Worm (Caenorhabditis elegans) whole organism, L4 larva: ENCODE data around the gene cyp-13A7.

ENCODE experiments used
- D1046.2 ChIP-seq: fragments of 200-800 bp; sonication (Bioruptor generic); IDR thresholded peaks from 2 replicates; pipeline ENCODE4 v1.3.6; 2022; ENCODE audit warnings: missing genetic modification characterization, missing compliant biosample characterization
- F37D6.2 ChIP-seq: sonication (generic microtip); optimal IDR thresholded peaks from 2 replicates; lab custom pipeline; 2016; ENCODE audit warnings: mild to moderate bottlenecking, missing genetic modification characterization, missing compliant biosample characterization
- F44E2.7 ChIP-seq: fragments of 200-800 bp; sonication (Bioruptor generic); IDR thresholded peaks from 2 replicates; pipeline ENCODE4 v2.1.2; 2022; ENCODE audit warnings: missing genetic modification characterization, missing compliant biosample characterization
- F49E8.2 ChIP-seq: sonication (generic microtip); optimal IDR thresholded peaks from 2 replicates; lab custom pipeline; 2016; ENCODE audit warnings: missing compliant biosample characterization, mild to moderate bottlenecking, missing genetic modification characterization, borderline replicate concordance
- T26A8.4 ChIP-seq: fragments of 200-800 bp; sonication (Bioruptor generic); IDR thresholded peaks from 2 replicates; pipeline ENCODE4 v1.3.6; 2022; ENCODE audit warnings: missing genetic modification characterization, missing compliant biosample characterization
- Y105C5A.15 ChIP-seq: fragments of 200-800 bp; sonication (Bioruptor generic); IDR thresholded peaks from 2 replicates; pipeline ENCODE4 v1.3.6; 2022; ENCODE audit warnings: missing genetic modification characterization, missing compliant biosample characterization
- Y48G9A.11 ChIP-seq: fragments of 200-800 bp; sonication (Bioruptor generic); IDR thresholded peaks from 2 replicates; pipeline ENCODE4 v1.3.6; 2022; ENCODE audit warnings: missing genetic modification reagents, missing genetic modification characterization, missing compliant biosample characterization
- Y5F2A.4 ChIP-seq: fragments of 200-800 bp; sonication (Bioruptor generic); optimal IDR thresholded peaks from 2 replicates; lab custom pipeline; 2018; ENCODE audit warnings: mild to moderate bottlenecking, missing genetic modification characterization, missing compliant biosample characterization
- ZK337.2 ChIP-seq: fragments of 200-800 bp; sonication (Bioruptor generic); IDR thresholded peaks from 2 replicates; pipeline ENCODE4 v1.3.6; 2022; ENCODE audit warnings: missing genetic modification reagents, missing genetic modification characterization, missing compliant biosample characterization
- ZK546.5 ChIP-seq, 2 experiments: sonication (generic microtip); optimal IDR thresholded peaks; 2 replicates each; lab custom pipeline; 2017; ENCODE audit warnings: missing biosample characterization in 2 of 2, missing genetic modification characterization in 2 of 2
- aha-1 ChIP-seq: fragments of 150-350 bp; peaks from one replicate; lab custom pipeline; 2014; ENCODE audit warnings: missing biosample characterization, missing genetic modification characterization
- ama-1 ChIP-seq: fragments of 150-350 bp; optimal IDR thresholded peaks from 2 replicates; lab custom pipeline; 2014; ENCODE audit warnings: inconsistent platforms, mixed read lengths
- arid-1 ChIP-seq: fragments of 200-800 bp; sonication (Bioruptor generic); conservative IDR thresholded peaks from 2 replicates; pipeline ENCODE4 v1.3.6; 2022; ENCODE audit warnings: missing genetic modification reagents, missing genetic modification characterization, missing compliant biosample characterization
- ceh-20 ChIP-seq: fragments of 200-800 bp; sonication (Bioruptor generic); IDR thresholded peaks from 2 replicates; pipeline ENCODE4 v1.3.6; 2022; ENCODE audit warnings: missing genetic modification reagents, missing genetic modification characterization, missing compliant biosample characterization
- ceh-28 ChIP-seq: fragments of 150-350 bp; optimal IDR thresholded peaks from 2 replicates; lab custom pipeline; 2014; ENCODE audit warnings: missing biosample characterization, missing genetic modification reagents, missing genetic modification characterization
- ceh-82 ChIP-seq: sonication (generic microtip); optimal IDR thresholded peaks from 2 replicates; lab custom pipeline; 2017; ENCODE audit warnings: missing biosample characterization, missing genetic modification characterization
- cey-2 ChIP-seq: sonication (generic microtip); optimal IDR thresholded peaks from 3 replicates; lab custom pipeline; 2017; ENCODE audit warnings: missing genetic modification characterization, mild to moderate bottlenecking, missing compliant biosample characterization, antibody characterized with exemption, borderline replicate concordance; ENCODE audit not compliant: insufficient read depth
- dmd-6 ChIP-seq: fragments of 200-800 bp; sonication (Bioruptor generic); IDR thresholded peaks from 2 replicates; pipeline ENCODE4 v1.3.6; 2022; ENCODE audit warnings: missing genetic modification reagents, missing genetic modification characterization, missing compliant biosample characterization
- dmd-8 ChIP-seq: fragments of 200-800 bp; sonication (Bioruptor generic); IDR thresholded peaks from 2 replicates; pipeline ENCODE4 v1.3.6; 2022; ENCODE audit warnings: missing genetic modification characterization, missing compliant biosample characterization
- dmd-9 ChIP-seq: fragments of 200-800 bp; sonication (Bioruptor generic); IDR thresholded peaks from 2 replicates; pipeline ENCODE4 v1.3.6; 2022; ENCODE audit warnings: missing genetic modification reagents, missing genetic modification characterization, missing compliant biosample characterization
- duxl-1 ChIP-seq: sonication (generic microtip); optimal IDR thresholded peaks from 2 replicates; lab custom pipeline; 2016; ENCODE audit warnings: mild to moderate bottlenecking, missing genetic modification characterization, moderate library complexity, missing compliant biosample characterization; ENCODE audit not compliant: poor library complexity
- egl-27 ChIP-seq: sonication (generic microtip); optimal IDR thresholded peaks from 3 replicates; lab custom pipeline; 2017; ENCODE audit warnings: missing biosample characterization, missing genetic modification reagents, missing genetic modification characterization
- egl-43 ChIP-seq: fragments of 200-800 bp; sonication (Bioruptor generic); IDR thresholded peaks from 2 replicates; pipeline ENCODE4 v1.3.6; 2022; ENCODE audit warnings: missing genetic modification reagents, missing genetic modification characterization, missing compliant biosample characterization
- fkh-10 ChIP-seq: fragments of 150-350 bp; optimal IDR thresholded peaks from 2 replicates; lab custom pipeline; 2014; ENCODE audit warnings: missing biosample characterization, missing genetic modification reagents, missing genetic modification characterization
- gei-8 ChIP-seq: fragments of 200-800 bp; sonication (Bioruptor generic); optimal IDR thresholded peaks from 2 replicates; lab custom pipeline; 2018; ENCODE audit warnings: mild to moderate bottlenecking, missing genetic modification characterization, missing compliant biosample characterization
- hif-1 ChIP-seq, 2 experiments: sonication (generic microtip); optimal IDR thresholded peaks; 2 replicates each; lab custom pipeline; 2016 to 2017; ENCODE audit warnings: missing compliant biosample characterization in 2 of 2, missing genetic modification characterization in 2 of 2, missing genetic modification reagents in 2 of 2, missing genotype in 2 of 2, mild to moderate bottlenecking in 1 of 2
- jun-1 ChIP-seq: fragments of 150-350 bp; optimal IDR thresholded peaks from 2 replicates; lab custom pipeline; 2014; ENCODE audit warnings: missing biosample characterization, missing genetic modification reagents, missing genetic modification characterization
- lim-7 ChIP-seq: fragments of 200-800 bp; sonication (Bioruptor generic); IDR thresholded peaks from 2 replicates; pipeline ENCODE4 v1.3.6; 2022; ENCODE audit warnings: missing genetic modification characterization, missing compliant biosample characterization
- lin-1 ChIP-seq: fragments of 200-800 bp; sonication (Bioruptor generic); IDR thresholded peaks from 2 replicates; pipeline ENCODE4 v1.3.6; 2022; ENCODE audit warnings: missing genetic modification reagents, missing genetic modification characterization, missing compliant biosample characterization
- lin-39 ChIP-seq: fragments of 150-350 bp; optimal IDR thresholded peaks from 2 replicates; lab custom pipeline; 2014; ENCODE audit warnings: missing biosample characterization, missing genetic modification reagents, missing genetic modification characterization
- madf-5 ChIP-seq, 2 experiments: fragments of 200-800 bp; sonication (Bioruptor generic); IDR thresholded peaks; 2 replicates each; pipeline ENCODE4 v1.3.6; 2022; ENCODE audit warnings: missing compliant biosample characterization in 2 of 2, missing genetic modification characterization in 2 of 2
- madf-9 ChIP-seq: fragments of 200-800 bp; sonication (Bioruptor generic); conservative IDR thresholded peaks from 2 replicates; pipeline ENCODE4 v1.3.6; 2022; ENCODE audit warnings: missing genetic modification reagents, missing genetic modification characterization, missing compliant biosample characterization
- mdt-29 ChIP-seq: fragments of 200-800 bp; sonication (Bioruptor generic); IDR thresholded peaks from 2 replicates; pipeline ENCODE4 v1.3.6; 2022; ENCODE audit warnings: missing genetic modification reagents, missing genetic modification characterization, missing compliant biosample characterization
- mep-1 ChIP-seq: fragments of 150-350 bp; sonication (generic microtip); optimal IDR thresholded peaks from 3 replicates; lab custom pipeline; 2014; ENCODE audit warnings: missing biosample characterization, missing genetic modification characterization
- mxl-2 ChIP-seq: fragments of 200-800 bp; sonication (Bioruptor generic); conservative IDR thresholded peaks from 2 replicates; pipeline ENCODE4 v1.3.6; 2022; ENCODE audit warnings: missing genetic modification reagents, missing genetic modification characterization, missing compliant biosample characterization
- nhr-10 ChIP-seq: fragments of 150-350 bp; optimal IDR thresholded peaks from 2 replicates; lab custom pipeline; 2014; ENCODE audit warnings: missing biosample characterization, missing genetic modification characterization
- nhr-237 ChIP-seq: sonication (generic microtip); optimal IDR thresholded peaks from 2 replicates; lab custom pipeline; 2017; ENCODE audit warnings: missing biosample characterization, missing genetic modification characterization
- nhr-25 ChIP-seq: sonication (generic microtip); optimal IDR thresholded peaks from 2 replicates; lab custom pipeline; 2017; ENCODE audit warnings: missing genetic modification characterization, mild to moderate bottlenecking, missing compliant biosample characterization, antibody characterized with exemption, moderate library complexity, borderline replicate concordance; ENCODE audit not compliant: insufficient read depth
- nhr-42 ChIP-seq: fragments of 200-800 bp; sonication (Bioruptor generic); IDR thresholded peaks from 2 replicates; pipeline ENCODE4 v1.3.6; 2022; ENCODE audit warnings: missing genetic modification characterization, missing compliant biosample characterization
- nhr-6 ChIP-seq: fragments of 150-350 bp; optimal IDR thresholded peaks from 2 replicates; lab custom pipeline; 2014; ENCODE audit warnings: missing biosample characterization, missing genetic modification characterization
- nhr-76 ChIP-seq: fragments of 150-350 bp; optimal IDR thresholded peaks from 2 replicates; lab custom pipeline; 2014; ENCODE audit warnings: missing biosample characterization, missing genetic modification characterization
- pha-4 ChIP-seq, 2 experiments: fragments of 150-350 bp in 1 of 2; fragments of 200-800 bp in 1 of 2; sonication (Bioruptor generic) in 1 of 2; IDR thresholded peaks in 1 of 2; optimal IDR thresholded peaks in 1 of 2; 2 replicates each; pipeline versions ENCODE4 v1.3.6 to Lab custom; 2014 to 2022; ENCODE audit warnings: missing genetic modification characterization in 2 of 2, missing genetic modification reagents in 2 of 2, missing biosample characterization in 1 of 2, missing compliant biosample characterization in 1 of 2
- rbr-2 ChIP-seq: sonication (generic microtip); optimal IDR thresholded peaks from 2 replicates; lab custom pipeline; 2016; ENCODE audit warnings: missing genotype, missing genetic modification characterization, missing compliant biosample characterization
- set-16 ChIP-seq: fragments of 200-800 bp; sonication (Bioruptor generic); IDR thresholded peaks from 2 replicates; pipeline ENCODE4 v1.3.6; 2022; ENCODE audit warnings: missing genetic modification reagents, missing genetic modification characterization, missing compliant biosample characterization
- snpc-4 ChIP-seq: fragments of 150-350 bp; optimal IDR thresholded peaks from 2 replicates; lab custom pipeline; 2014; ENCODE audit warnings: missing biosample characterization, missing genetic modification characterization
- spr-3 ChIP-seq: fragments of 200-800 bp; sonication (Bioruptor generic); optimal IDR thresholded peaks from 2 replicates; lab custom pipeline; 2018; ENCODE audit warnings: mild to moderate bottlenecking, missing genetic modification characterization, missing compliant biosample characterization
- tra-1 ChIP-seq: fragments of 200-800 bp; sonication (Bioruptor generic); IDR thresholded peaks from 2 replicates; pipeline ENCODE4 v1.3.6; 2022; ENCODE audit warnings: missing genetic modification reagents, missing genetic modification characterization, missing compliant biosample characterization
- unc-62 ChIP-seq, 3 experiments: fragments of 150-350 bp in 1 of 3; sonication (generic microtip); optimal IDR thresholded peaks in 2 of 3; peaks in 1 of 3; 1 replicate in 1 of 3; 2 replicates in 2 of 3; lab custom pipeline; 2014 to 2017; ENCODE audit warnings: missing biosample characterization in 3 of 3, missing genetic modification characterization in 3 of 3, missing genetic modification reagents in 3 of 3, missing genotype in 1 of 3
- zag-1 ChIP-seq: fragments of 150-350 bp; optimal IDR thresholded peaks from 2 replicates; lab custom pipeline; 2014; ENCODE audit warnings: missing biosample characterization, missing genetic modification characterization
- zfp-2 ChIP-seq: sonication (generic microtip); optimal IDR thresholded peaks from 2 replicates; lab custom pipeline; 2016; ENCODE audit warnings: mild to moderate bottlenecking, missing genetic modification characterization, missing compliant biosample characterization
- ztf-11 ChIP-seq: fragments of 150-350 bp; optimal IDR thresholded peaks from 2 replicates; lab custom pipeline; 2014; ENCODE audit warnings: missing biosample characterization, missing genetic modification characterization

Gene cyp-13A7

ce11 chrII:9791185-9791584, 12.2 kb upstream of the cyp-13A7 start (continued):
- TF ChIP-seq spr-3 (GFP tag; lab: Kevin White, UChicago) (no peak), nhr-42 (GFP tag; lab: Robert Waterston, UW) (no peak), tra-1 (GFP tag; lab: Robert Waterston, UW) (0 out of 2 replicates have a peak, but pooled peaks have one; percentile 53), mep-1 (tag; lab: Kevin White, UChicago) (peak; percentile 2), nhr-237 (tag; lab: Kevin White, UChicago) (no peak), nhr-25 (tag; lab: Kevin White, UChicago) (no peak), dmd-8 (GFP tag; lab: Robert Waterston, UW) (no peak), lin-39 (tag; lab: Kevin White, UChicago) (no peak), snpc-4 (tag; lab: Kevin White, UChicago) (no peak), hif-1 (tag; optimal IDR thresholded peaks at IDR 0.05; lab: Kevin White, UChicago) (no peak), unc-62 (GFP tag; optimal IDR thresholded peaks at IDR 0.05 in 1 of 2; lab: Kevin White, UChicago) (peak in 1 of 2 experiments; percentile 98), unc-62 (tag; optimal IDR thresholded peaks at IDR 0.05; lab: Kevin White, UChicago) (no peak), T26A8.4 (GFP tag; lab: Robert Waterston, UW) (no peak), F37D6.2 (tag; lab: Kevin White, UChicago) (no peak), gei-8 (no peak), zag-1 (no peak), lim-7 (GFP tag; lab: Robert Waterston, UW) (no peak), rbr-2 (tag; lab: Kevin White, UChicago) (no peak), pha-4 (GFP tag; IDR thresholded peaks at IDR 0.05; lab: Robert Waterston, UW) (no peak), pha-4 (tag; optimal IDR thresholded peaks at IDR 0.05; lab: Kevin White, UChicago) (no peak), nhr-6 (tag; lab: Kevin White, UChicago) (no peak), ceh-20 (GFP tag; lab: Robert Waterston, UW) (no peak), mdt-29 (GFP tag; lab: Robert Waterston, UW) (no peak), ceh-82 (tag; lab: Kevin White, UChicago) (no peak), zfp-2 (tag; lab: Kevin White, UChicago) (no peak), fkh-10 (GFP tag; lab: Kevin White, UChicago) (no peak), Y48G9A.11 (GFP tag; lab: Robert Waterston, UW) (no peak), F44E2.7 (GFP tag; lab: Robert Waterston, UW) (no peak), egl-27 (tag; lab: Kevin White, UChicago) (no peak), ZK337.2 (GFP tag; lab: Robert Waterston, UW) (no peak), D1046.2 (GFP tag; lab: Robert Waterston, UW) (no peak), ceh-28 (no peak), Y105C5A.15 (no peak), nhr-76 (tag; lab: Kevin White, UChicago) (no peak), dmd-6 (peak; percentile 96), F49E8.2 (tag; lab: Kevin White, UChicago) (no peak), aha-1 (tag; lab: Kevin White, UChicago) (no peak), nhr-10 (tag; lab: Kevin White, UChicago) (peak; percentile 57), ZK546.5 (tag; optimal IDR thresholded peaks at IDR 0.05; lab: Kevin White, UChicago) (no peak), lin-1 (GFP tag; lab: Robert Waterston, UW) (peak; percentile 71; the same call in 1 of the 2 replicates), set-16 (no peak), egl-43 (GFP tag; lab: Robert Waterston, UW) (no peak), ztf-11 (tag; lab: Kevin White, UChicago) (no peak), dmd-9 (GFP tag; lab: Robert Waterston, UW) (no peak), madf-9 (no peak), ama-1 (no peak), mxl-2 (no peak), duxl-1 (tag; lab: Kevin White, UChicago) (no peak), Y5F2A.4 (GFP tag; lab: Kevin White, UChicago) (no peak), cey-2 (tag; lab: Kevin White, UChicago) (no peak), arid-1 (no peak), madf-5 (GFP tag; IDR thresholded peaks at IDR 0.05; lab: Robert Waterston, UW) (no peak), jun-1 (tag; lab: Kevin White, UChicago) (no peak)
